Worm (Caenorhabditis elegans) whole organism, early embryonic: ENCODE data around the gene Y82E9BR.8.
"Not testable (repeated sequence)": the region's sequence is repeated elsewhere in the genome, so short reads cannot be mapped to it uniquely, and the experiment has no call there.

Experiments
- B0310.2 ChIP-seq: sonication (generic microtip); optimal IDR thresholded peaks from 2 replicates; lab custom pipeline; 2016; ENCODE audit warnings: mild to moderate bottlenecking, missing genetic modification characterization, missing compliant biosample characterization
- F13C5.2 ChIP-seq: sonication (generic microtip); optimal IDR thresholded peaks from 2 replicates; lab custom pipeline; 2017; ENCODE audit warnings: mild to moderate bottlenecking, missing genetic modification characterization, inconsistent platforms, missing compliant biosample characterization
- aly-1 ChIP-seq: sonication (generic microtip); optimal IDR thresholded peaks from 2 replicates; lab custom pipeline; 2016; ENCODE audit warnings: missing genetic modification characterization, missing compliant biosample characterization
- ama-1 ChIP-seq: fragments of 150-350 bp; optimal IDR thresholded peaks from 2 replicates; lab custom pipeline; 2014
- ceh-13 ChIP-seq: fragments of 200-800 bp; sonication (Bioruptor generic); optimal IDR thresholded peaks from 2 replicates; lab custom pipeline; 2018; ENCODE audit warnings: mild to moderate bottlenecking, missing genetic modification characterization, missing compliant biosample characterization
- ceh-36 ChIP-seq: sonication (generic microtip); optimal IDR thresholded peaks from 2 replicates; lab custom pipeline; 2016; ENCODE audit warnings: missing genetic modification characterization, inconsistent platforms, missing compliant biosample characterization
- ets-7 ChIP-seq: sonication (generic microtip); optimal IDR thresholded peaks from 2 replicates; lab custom pipeline; 2016; ENCODE audit warnings: missing genotype, missing genetic modification characterization, missing compliant biosample characterization
- flt-1 ChIP-seq: fragments of 200-800 bp; sonication (Bioruptor generic); IDR thresholded peaks from 2 replicates; pipeline ENCODE4 v1.3.6; 2022; ENCODE audit warnings: missing genetic modification characterization, missing compliant biosample characterization
- hmbx-1 ChIP-seq: sonication (generic microtip); optimal IDR thresholded peaks from 2 replicates; lab custom pipeline; 2016; ENCODE audit warnings: mild to moderate bottlenecking, missing genetic modification characterization, missing compliant biosample characterization
- hmg-4 ChIP-seq: fragments of 200-800 bp; sonication (Bioruptor generic); optimal IDR thresholded peaks from 2 replicates; lab custom pipeline; 2018; ENCODE audit warnings: mild to moderate bottlenecking, missing genetic modification characterization, missing compliant biosample characterization
- hnd-1 ChIP-seq: sonication (generic microtip); optimal IDR thresholded peaks from 2 replicates; lab custom pipeline; 2016; ENCODE audit warnings: missing genetic modification characterization, missing compliant biosample characterization
- pes-1 ChIP-seq: fragments of 200-800 bp; sonication (Bioruptor generic); IDR thresholded peaks from 2 replicates; pipeline ENCODE4 v1.3.6; 2022; ENCODE audit warnings: missing genetic modification reagents, missing genetic modification characterization, missing compliant biosample characterization
- scrt-1 ChIP-seq: fragments of 200-800 bp; sonication (Bioruptor generic); IDR thresholded peaks from 2 replicates; pipeline ENCODE4 v1.3.6; 2022; ENCODE audit warnings: missing genetic modification characterization, missing compliant biosample characterization
- sea-1 ChIP-seq: fragments of 200-800 bp; sonication (Bioruptor generic); conservative IDR thresholded peaks from 2 replicates; pipeline ENCODE4 v1.3.6; 2022; ENCODE audit warnings: missing genetic modification characterization, missing compliant biosample characterization
- tbx-11 ChIP-seq: fragments of 200-800 bp; sonication (Bioruptor generic); IDR thresholded peaks from 2 replicates; pipeline ENCODE4 v1.3.6; 2022; ENCODE audit warnings: missing genetic modification characterization, missing compliant biosample characterization
- tbx-37 ChIP-seq: fragments of 200-800 bp; sonication (Bioruptor generic); conservative IDR thresholded peaks from 2 replicates; pipeline ENCODE4 v1.3.6; 2022; ENCODE audit warnings: missing genetic modification reagents, missing genetic modification characterization, missing compliant biosample characterization
- tra-4 ChIP-seq: sonication (generic microtip); optimal IDR thresholded peaks from 2 replicates; lab custom pipeline; 2017; ENCODE audit warnings: missing genetic modification characterization, missing compliant biosample characterization

Y82E9BR.8 gene

DNA sequence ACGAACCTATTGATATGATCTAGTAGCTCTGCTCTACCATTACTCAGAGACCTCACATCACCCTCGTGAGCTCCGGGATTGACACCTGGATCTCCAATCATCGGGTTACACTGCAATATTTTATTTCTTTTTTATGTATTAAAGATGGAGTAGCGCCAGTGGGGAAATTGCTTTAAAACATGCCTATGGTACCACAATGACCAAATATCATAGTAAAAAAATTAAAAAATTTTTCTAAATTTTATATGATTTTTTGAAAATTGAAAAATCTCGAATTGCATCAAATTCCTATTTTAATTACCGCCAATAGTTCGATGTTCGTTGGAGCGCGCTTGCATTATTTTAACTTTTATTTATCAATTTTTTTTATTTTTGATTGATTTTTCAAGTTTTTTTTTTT lies 20.0 kb upstream of the Y82E9BR.8 start, which contains the start of gene pals-40:
Gene pals-40, minus strand, starts transcription at position 101 of the 400 bp plus-strand sequence.
- not testable (repeated sequence) for TF ChIP-seq flt-1, scrt-1, tbx-11 (GFP tag; lab: Robert Waterston, UW)

DNA sequence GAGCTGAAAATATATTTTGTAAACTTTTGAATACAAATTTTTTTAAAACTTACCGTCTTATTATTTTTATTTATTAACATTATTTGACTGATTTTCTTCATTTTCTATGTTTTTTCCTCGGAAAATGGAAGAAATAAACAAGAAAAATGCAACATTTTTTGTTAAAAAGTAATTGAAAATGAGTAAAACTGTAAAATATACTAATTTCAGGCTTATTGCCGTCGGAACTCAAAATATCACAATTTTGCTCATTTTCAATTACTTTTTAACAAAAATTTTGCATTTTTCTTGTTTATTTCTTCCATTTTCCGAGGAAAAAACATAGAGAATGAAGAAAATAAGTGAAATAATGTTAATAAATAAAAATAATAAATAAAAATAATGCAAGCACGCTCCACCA lies 17.6 kb upstream of the Y82E9BR.8 start, which contains the start of gene Y82E9BR.10:
Gene Y82E9BR.10, minus strand, starts transcription at position 101 of the 400 bp plus-strand sequence.
- TF ChIP-seq tbx-37 (GFP tag; lab: Robert Waterston, UW); aly-1 (tag; lab: Kevin White, UChicago); hnd-1: not testable (repeated sequence)

DNA sequence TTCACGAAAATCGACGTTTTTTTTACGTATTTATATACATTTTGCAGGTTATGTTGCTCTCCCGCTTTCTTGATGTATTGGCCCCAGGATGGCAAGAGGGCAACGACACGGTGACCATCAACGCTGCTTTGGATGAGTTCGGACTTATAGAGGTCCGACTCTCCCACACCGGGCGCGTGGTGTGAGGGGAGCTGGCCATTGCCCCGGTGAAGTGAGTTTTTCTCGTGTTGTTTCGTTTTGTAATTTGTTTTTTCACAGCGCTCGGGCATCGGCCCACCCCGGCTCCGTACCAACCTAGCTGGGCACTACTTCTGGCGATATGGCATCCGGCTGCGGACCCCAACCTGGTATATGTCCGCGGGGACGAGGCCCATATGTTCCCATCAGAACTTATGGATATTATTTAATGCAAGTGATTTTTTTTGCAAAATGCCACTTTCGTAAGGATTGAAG lies 16.5 kb upstream of the Y82E9BR.8 start, which contains the start of gene Y82E9BR.20:
Gene Y82E9BR.20, plus strand, starts transcription at position 51 of the 453 bp plus-strand sequence.
- no peak for TF ChIP-seq hmg-4 (GFP tag; lab: Kevin White, UChicago)
- no peak for TF ChIP-seq hnd-1
- no peak for TF ChIP-seq F13C5.2 (tag; lab: Kevin White, UChicago)
- no peak for TF ChIP-seq ceh-36 (tag; lab: Kevin White, UChicago)
- no peak for TF ChIP-seq sea-1 (GFP tag; lab: Robert Waterston, UW)
- TF ChIP-seq aly-1 (tag; lab: Kevin White, UChicago): no peak
- no peak for TF ChIP-seq tbx-11 (GFP tag; lab: Robert Waterston, UW)
- no peak for TF ChIP-seq scrt-1 (GFP tag; lab: Robert Waterston, UW)
- TF ChIP-seq ceh-13 (GFP tag; lab: Kevin White, UChicago): no peak
- TF ChIP-seq ama-1 (lab: Kevin White, UChicago): no peak
- TF ChIP-seq B0310.2 (tag; lab: Kevin White, UChicago): no peak
- TF ChIP-seq ets-7 (tag; lab: Kevin White, UChicago): no peak

DNA sequence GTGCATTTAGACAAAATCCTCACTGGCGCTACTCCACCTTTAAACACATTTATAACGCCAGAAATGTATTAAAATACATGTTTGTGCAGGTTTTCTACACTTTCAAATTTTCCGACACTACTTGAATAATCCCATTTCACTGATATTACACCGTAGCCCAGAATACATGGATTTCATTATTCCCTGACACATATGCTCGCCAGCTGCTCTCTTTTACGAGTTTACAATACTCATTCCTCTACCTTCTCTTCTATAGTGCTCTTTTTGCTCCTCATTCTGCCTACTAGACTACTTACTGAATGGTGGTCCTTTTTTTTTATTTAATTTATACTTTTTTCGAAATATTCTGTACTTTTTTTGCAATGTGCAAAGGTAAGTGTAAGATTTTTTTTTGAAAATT lies 14.7 kb upstream of the Y82E9BR.8 start:
- TF ChIP-seq aly-1 (tag; lab: Kevin White, UChicago): no peak
- TF ChIP-seq scrt-1 (GFP tag; lab: Robert Waterston, UW): no peak
- TF ChIP-seq sea-1 (GFP tag; lab: Robert Waterston, UW): no peak
- TF ChIP-seq tra-4 (tag; lab: Kevin White, UChicago): no peak

DNA sequence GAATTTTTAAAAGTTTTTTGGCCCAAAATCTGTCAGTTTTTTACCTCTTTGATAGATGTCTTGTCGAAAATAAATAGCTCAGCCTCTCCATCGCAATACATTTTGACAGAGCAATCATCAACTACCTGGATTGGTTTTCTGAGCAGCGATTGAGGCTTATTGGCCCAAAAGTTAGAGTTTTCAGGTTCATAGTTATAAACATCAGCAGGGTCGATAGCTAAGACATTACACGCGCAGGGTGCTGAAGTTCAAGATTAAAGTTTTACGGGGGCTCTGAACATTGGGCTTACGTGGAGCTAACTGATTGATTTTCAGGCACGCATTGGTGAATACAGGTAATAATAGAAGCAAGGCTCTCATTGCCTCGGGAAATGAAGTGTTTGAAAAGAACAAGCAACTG lies 1.8 kb upstream of the Y82E9BR.8 start, which contains the start of gene Y82E9BR.9:
Gene Y82E9BR.9, minus strand, starts transcription at position 101 of the 400 bp plus-strand sequence.
- TF ChIP-seq F13C5.2 (tag; lab: Kevin White, UChicago): no peak
- TF ChIP-seq tbx-11 (GFP tag; lab: Robert Waterston, UW): no peak
- TF ChIP-seq hmg-4 (GFP tag; lab: Kevin White, UChicago): no peak
- no peak for TF ChIP-seq pes-1 (GFP tag; lab: Robert Waterston, UW)
- no peak for TF ChIP-seq ceh-13 (GFP tag; lab: Kevin White, UChicago)
- no peak for TF ChIP-seq scrt-1 (GFP tag; lab: Robert Waterston, UW)
- no peak for TF ChIP-seq tra-4 (tag; lab: Kevin White, UChicago)
- no peak for TF ChIP-seq aly-1 (tag; lab: Kevin White, UChicago)
- TF ChIP-seq hnd-1: no peak
- no peak for TF ChIP-seq tbx-37 (GFP tag; lab: Robert Waterston, UW)
- no peak for TF ChIP-seq ceh-36 (tag; lab: Kevin White, UChicago)
- TF ChIP-seq B0310.2 (tag; lab: Kevin White, UChicago): no peak
- no peak for TF ChIP-seq ama-1 (lab: Kevin White, UChicago)
- no peak for TF ChIP-seq hmbx-1 (tag; lab: Kevin White, UChicago)

DNA sequence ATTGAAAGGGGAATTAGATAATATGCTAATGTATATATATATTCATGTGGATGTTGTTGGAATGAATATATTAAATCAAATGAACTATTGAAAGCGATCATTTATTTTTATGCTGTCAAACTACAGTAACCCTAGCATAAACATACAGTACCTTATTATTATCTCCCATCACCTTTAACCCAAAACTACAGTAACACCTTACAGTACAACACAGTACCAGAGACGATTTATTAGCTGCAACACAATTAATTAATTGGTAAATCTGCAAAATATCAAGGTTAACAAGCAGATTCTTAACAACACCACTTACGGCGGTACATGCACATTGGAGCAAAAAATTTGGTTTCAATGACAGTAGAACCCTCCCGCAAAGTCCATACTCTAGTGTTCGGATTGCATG lies 2.6 kb downstream of the Y82E9BR.8 start, which contains the start of gene Y82E9BL.1:
Gene Y82E9BL.1, minus strand, starts transcription at position 101 of the 400 bp plus-strand sequence.
- TF ChIP-seq hnd-1 (no peak), scrt-1 (GFP tag; lab: Robert Waterston, UW) (no peak), F13C5.2 (tag; lab: Kevin White, UChicago) (no peak), aly-1 (tag; lab: Kevin White, UChicago) (no peak), tbx-37 (GFP tag; lab: Robert Waterston, UW) (no peak), pes-1 (GFP tag; lab: Robert Waterston, UW) (no peak), B0310.2 (tag; lab: Kevin White, UChicago) (no peak), ceh-13 (GFP tag; lab: Kevin White, UChicago) (no peak), hmbx-1 (tag; lab: Kevin White, UChicago) (no peak), flt-1 (GFP tag; lab: Robert Waterston, UW) (no peak), tra-4 (tag; lab: Kevin White, UChicago) (no peak), ama-1 (lab: Kevin White, UChicago) (no peak), sea-1 (GFP tag; lab: Robert Waterston, UW) (no peak), hmg-4 (GFP tag; lab: Kevin White, UChicago) (no peak), tbx-11 (GFP tag; lab: Robert Waterston, UW) (no peak), ets-7 (tag; lab: Kevin White, UChicago) (no peak), ceh-36 (tag; lab: Kevin White, UChicago) (no peak)

DNA sequence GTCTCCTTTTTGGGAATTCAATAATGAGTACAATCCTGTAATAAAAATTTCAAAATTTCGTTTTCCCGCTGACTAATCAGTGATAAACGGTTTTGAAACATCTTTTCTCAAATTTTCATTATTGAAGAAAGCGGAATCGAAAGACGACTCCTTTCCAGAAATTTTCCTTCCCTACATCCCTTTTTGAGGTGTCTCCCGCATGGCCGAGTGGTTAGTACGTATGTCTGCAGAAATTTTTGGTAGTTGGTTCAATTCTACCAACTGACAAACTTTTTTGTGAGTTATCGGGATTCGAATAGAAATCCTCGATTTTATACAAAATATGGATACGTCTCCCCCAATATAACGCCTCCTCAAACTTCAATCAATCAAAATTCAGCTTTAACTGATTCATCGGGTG lies 3.4 kb downstream of the Y82E9BR.8 start:
- TF ChIP-seq F13C5.2 (tag; lab: Kevin White, UChicago) (no peak), ets-7 (tag; lab: Kevin White, UChicago) (no peak), tra-4 (tag; lab: Kevin White, UChicago) (no peak), hmbx-1 (tag; lab: Kevin White, UChicago) (no peak), tbx-11 (GFP tag; lab: Robert Waterston, UW) (no peak), aly-1 (tag; lab: Kevin White, UChicago) (no peak), scrt-1 (GFP tag; lab: Robert Waterston, UW) (no peak)
